Worm (Caenorhabditis elegans): ENCODE measurements around the gene C14B1.8.

Gene C14B1.8

ce11 chrIII:3701411-3702310, 17.8 kb downstream of the C14B1.8 start, which contains the start of the genes pdi-1 and C14B1.2 (continued):
- no peak for TF ChIP-seq ceh-90 (tag; optimal IDR thresholded peaks at IDR 0.05)
- TF ChIP-seq lin-35 (GFP tag; optimal IDR thresholded peaks at IDR 0.05) = peak; percentile 17 to 31
- no peak for TF ChIP-seq lin-13 (GFP tag; optimal IDR thresholded peaks at IDR 0.05)
- TF ChIP-seq lin-15B (tag; optimal IDR thresholded peaks at IDR 0.05) = no peak
- TF ChIP-seq nhr-71 (tag; optimal IDR thresholded peaks at IDR 0.05) = peak; percentile 55
- TF ChIP-seq dsc-1 (tag; optimal IDR thresholded peaks at IDR 0.05) = no peak
- no peak for TF ChIP-seq unc-30 (tag; optimal IDR thresholded peaks at IDR 0.05)
- TF ChIP-seq mdl-1 (tag; optimal IDR thresholded peaks at IDR 0.05) = peak in 1 of 2 experiments; percentile 70
- peak; percentile 23 for TF ChIP-seq tbx-2 (tag; optimal IDR thresholded peaks at IDR 0.05)
- no peak for TF ChIP-seq unc-62 (GFP tag; optimal IDR thresholded peaks at IDR 0.05)
- peak; percentile 15 for TF ChIP-seq nhr-77 (tag; optimal IDR thresholded peaks at IDR 0.05)
- TF ChIP-seq xbp-1 (tag; optimal IDR thresholded peaks at IDR 0.05) = peak; percentile 98
- TF ChIP-seq blmp-1 (tag; optimal IDR thresholded peaks at IDR 0.05) = peak; percentile 20
- TF ChIP-seq lsy-2 (tag; optimal IDR thresholded peaks at IDR 0.05) = peak in 1 of 2 experiments; percentile 25
- peak in 1 of 6 experiments; percentile 22 for TF ChIP-seq elt-3 (tag; optimal IDR thresholded peaks at IDR 0.05)
- TF ChIP-seq snpc-4 (tag; optimal IDR thresholded peaks at IDR 0.05) = no peak
- TF ChIP-seq lin-14 (GFP tag; optimal IDR thresholded peaks at IDR 0.05) = peak; percentile 90
- TF ChIP-seq unc-86 (tag; optimal IDR thresholded peaks at IDR 0.05) = no peak
- no peak for TF ChIP-seq ets-5 (GFP tag; IDR thresholded peaks at IDR 0.05)
- TF ChIP-seq ces-1 (GFP tag; optimal IDR thresholded peaks at IDR 0.05) = no peak
- no peak for TF ChIP-seq mab-9 (GFP tag; IDR thresholded peaks at IDR 0.05)
- TF ChIP-seq nhr-20 (tag; optimal IDR thresholded peaks at IDR 0.05) = no peak
- TF ChIP-seq nhr-84 (tag; optimal IDR thresholded peaks at IDR 0.05) = no peak
- no peak for TF ChIP-seq nhr-28 (tag; optimal IDR thresholded peaks at IDR 0.05)
- TF ChIP-seq C16A3.4 (tag; optimal IDR thresholded peaks at IDR 0.05) = no peak
- no peak for TF ChIP-seq nhr-12 (tag; optimal IDR thresholded peaks at IDR 0.05)
- TF ChIP-seq egl-27 (tag; optimal IDR thresholded peaks at IDR 0.05) = no peak
- TF ChIP-seq dpl-1 (GFP tag; optimal IDR thresholded peaks at IDR 0.05) = peak in 2 of 3 experiments; percentile 3 to 10
- TF ChIP-seq tlp-1 (tag; optimal IDR thresholded peaks at IDR 0.05) = no peak
- TF ChIP-seq rnt-1 (tag; optimal IDR thresholded peaks at IDR 0.05) = peak; percentile 9
- no peak for TF ChIP-seq nhr-90 (tag; optimal IDR thresholded peaks at IDR 0.05; ENCODE audit: poor library complexity)
- no peak for TF ChIP-seq zag-1 (tag; optimal IDR thresholded peaks at IDR 0.05)
- TF ChIP-seq nhr-19 (GFP tag; conservative IDR thresholded peaks at IDR 0.05) = 0 out of 2 replicates have a peak, but pooled peaks have one; percentile 10
- TF ChIP-seq ceh-82 (tag; optimal IDR thresholded peaks at IDR 0.05) = no peak
- TF ChIP-seq ceh-8 (GFP tag; optimal IDR thresholded peaks at IDR 0.05) = no peak
- peak; percentile 47 for TF ChIP-seq snu-23 (GFP tag; optimal IDR thresholded peaks at IDR 0.05)

ce11 chrIII:3699275-3699674, 20.2 kb downstream of the C14B1.8 start, which contains the start of gene cyn-9:
TSS of gene cyn-9 (minus strand) at chrIII:3699640.
- TF ChIP-seq nhr-85 (tag) = no peak
- no peak for TF ChIP-seq nhr-19 (GFP tag; conservative IDR thresholded peaks at IDR 0.05)
- no peak for TF ChIP-seq ztf-4 (tag; optimal IDR thresholded peaks at IDR 0.05)
- TF ChIP-seq lir-3 (tag; optimal IDR thresholded peaks at IDR 0.05; ENCODE audit: poor library complexity) = no peak
- TF ChIP-seq fkh-8 (tag; optimal IDR thresholded peaks at IDR 0.05) = no peak
- TF ChIP-seq zip-4 (GFP tag; optimal IDR thresholded peaks at IDR 0.05) = no peak
- no peak for TF ChIP-seq lin-35 (GFP tag; optimal IDR thresholded peaks at IDR 0.05)
- TF ChIP-seq blmp-1 (tag; optimal IDR thresholded peaks at IDR 0.05) = no peak
- no peak for TF ChIP-seq nhr-12 (tag; optimal IDR thresholded peaks at IDR 0.05)
- no peak for TF ChIP-seq irx-1 (tag; optimal IDR thresholded peaks at IDR 0.05)
- no peak for TF ChIP-seq jun-1 (tag; optimal IDR thresholded peaks at IDR 0.05)
- no peak for TF ChIP-seq unc-98 (GFP tag; IDR thresholded peaks at IDR 0.05)

All from whole organism, L1 larva.